Fruit fly (Drosophila melanogaster) whole organism, adult: ENCODE measurements around the gene Snx27.

ENCODE experiments used
- CG1620 ChIP-seq: fragments of 200-800 bp; sonication (Bioruptor generic); optimal IDR thresholded peaks from 2 replicates; lab custom pipeline; 2016; ENCODE audit warnings: missing biosample characterization, missing genetic modification characterization
- CG5204 ChIP-seq: fragments of 200-800 bp; sonication (Bioruptor generic); optimal IDR thresholded peaks from 2 replicates; lab custom pipeline; 2016; ENCODE audit warnings: missing biosample characterization, missing genetic modification characterization
- cnc ChIP-seq, 2 experiments: fragments of >200 bp; optimal IDR thresholded peaks; 2 replicates each; lab custom pipeline; 2017
- kay ChIP-seq: fragments of 200-800 bp; sonication (Bioruptor generic); peaks from one replicate; lab custom pipeline; 2016; ENCODE audit warnings: missing biosample characterization, missing genetic modification characterization, borderline replicate concordance
- toe ChIP-seq: fragments of 200-800 bp; sonication (Bioruptor generic); optimal IDR thresholded peaks from 2 replicates; lab custom pipeline; 2016; ENCODE audit warnings: missing biosample characterization, missing genetic modification characterization

DNA sequence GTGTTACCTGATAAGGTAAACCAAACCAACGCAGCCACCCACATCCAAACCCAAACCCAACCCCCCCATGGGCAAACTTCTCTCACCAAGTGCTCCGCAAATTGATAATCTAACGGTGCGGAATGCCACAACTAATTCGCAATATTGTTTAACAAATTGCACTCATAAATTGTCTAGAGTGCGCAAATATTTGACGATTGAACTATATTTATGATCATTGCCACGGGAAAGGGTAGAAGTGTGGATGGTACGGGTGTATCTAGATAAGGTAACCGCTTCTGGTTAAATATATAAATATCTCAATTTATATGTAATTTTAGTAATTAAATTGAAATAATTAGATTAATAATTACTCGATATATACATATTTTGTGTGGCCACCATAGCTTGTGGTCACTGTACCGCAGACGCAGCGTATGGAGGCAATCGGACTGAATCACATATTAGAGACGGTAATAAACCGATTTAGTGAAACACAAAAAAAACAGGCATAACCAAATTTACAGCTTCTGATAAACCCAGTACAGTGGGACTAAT, 19.3 kb downstream of the Snx27 start:
- TF ChIP-seq CG5204 (GFP tag; lab: Kevin White, UChicago), result peak; percentile 59
- TF ChIP-seq CG1620, result peak; percentile 8
- TF ChIP-seq kay (GFP tag; lab: Kevin White, UChicago), result peak; percentile 64
- peak; percentile 52 for TF ChIP-seq toe (GFP tag; lab: Kevin White, UChicago)
- TF ChIP-seq cnc (optimal IDR thresholded peaks at IDR 0.05; lab: Kevin White, UChicago), result no peak
